Fruit fly (Drosophila melanogaster): Measurements from ENCODE around the gene CG33722.

CG33722 gene

dm6 chr3R:8250166-8250733, 6.4 kb downstream of the CG33722 start, which contains the start of gene mtg (continued):
- TF ChIP-seq ss (GFP tag; optimal IDR thresholded peaks at IDR 0.05), result no peak
- TF ChIP-seq Hr39 (GFP tag; optimal IDR thresholded peaks at IDR 0.05), result no peak
- TF ChIP-seq Sox15 (GFP tag; optimal IDR thresholded peaks at IDR 0.05), result no peak
- TF ChIP-seq Eip78C (GFP tag), result peak; percentile 18
- TF ChIP-seq Smox (GFP tag; optimal IDR thresholded peaks at IDR 0.05), result no peak

dm6 chr3R:8251532-8251931, 7.7 kb downstream of the CG33722 start:
- peak; percentile 91 for TF ChIP-seq Blimp-1 (GFP tag; optimal IDR thresholded peaks at IDR 0.05)
- no peak for TF ChIP-seq CG6854 (GFP tag; optimal IDR thresholded peaks at IDR 0.05)
- TF ChIP-seq CG8119 (GFP tag; IDR thresholded peaks at IDR 0.05), result no peak
- 0 out of 3 replicates have a peak, but pooled peaks have one; percentile 22 for TF ChIP-seq CG6163 (GFP tag; IDR thresholded peaks at IDR 0.05)
- TF ChIP-seq Eip78C (GFP tag), result peak; percentile 37
- no peak for TF ChIP-seq vri (GFP tag; optimal IDR thresholded peaks at IDR 0.05)

DNA sequence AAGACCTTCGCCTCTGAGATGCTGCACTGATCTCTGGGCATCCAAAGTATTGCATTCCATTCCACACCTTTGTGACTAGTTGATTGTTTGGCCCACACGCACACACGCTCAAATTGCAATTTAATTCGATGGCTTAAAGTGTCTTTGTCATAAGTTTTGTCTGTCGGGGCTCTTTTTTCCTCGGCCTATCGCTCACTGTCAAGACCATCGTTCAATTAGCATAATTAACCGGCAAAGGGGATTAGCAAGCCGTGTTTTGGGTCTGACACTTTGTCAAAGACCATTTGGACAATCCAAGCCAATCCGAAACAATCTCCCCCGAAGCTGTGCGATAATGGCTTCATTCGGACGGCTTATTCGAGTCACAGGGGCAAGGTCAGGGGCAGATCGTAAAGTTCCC, 10.5 kb downstream of the CG33722 start:
- TF ChIP-seq cyc (GFP tag; optimal IDR thresholded peaks at IDR 0.05) (no peak), CG15336 (GFP tag; IDR thresholded peaks at IDR 0.05) (no peak), CG31627 (GFP tag; optimal IDR thresholded peaks at IDR 0.05) (no peak), CG4318 (GFP tag; optimal IDR thresholded peaks at IDR 0.05) (no peak), CG6792 (GFP tag; optimal IDR thresholded peaks at IDR 0.05) (no peak), dac (GFP tag; optimal IDR thresholded peaks at IDR 0.05) (no peak)

DNA sequence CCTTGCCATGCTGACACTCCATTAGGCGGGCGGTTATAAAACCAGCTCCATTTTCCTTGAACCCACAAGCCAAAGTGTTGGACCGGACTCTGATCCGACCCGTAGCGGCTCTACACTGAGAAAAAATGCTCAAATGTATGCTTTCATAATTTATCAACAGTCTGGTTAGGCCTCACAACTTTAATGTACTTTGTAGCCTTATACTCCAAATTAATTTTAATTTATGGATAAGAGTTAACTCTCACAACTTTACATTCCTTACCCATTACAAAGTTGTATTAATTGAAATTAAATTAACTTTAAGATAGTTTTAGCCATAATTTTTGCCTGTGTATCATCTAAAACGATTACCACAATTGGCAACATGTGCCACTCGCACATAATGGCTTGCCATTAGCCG, 12.2 kb downstream of the CG33722 start:
- TF ChIP-seq vri (GFP tag; optimal IDR thresholded peaks at IDR 0.05) (no peak), Smox (GFP tag; optimal IDR thresholded peaks at IDR 0.05) (no peak), CG6808 (GFP tag; optimal IDR thresholded peaks at IDR 0.05) (no peak), Ets21C (GFP tag; optimal IDR thresholded peaks at IDR 0.05) (no peak), CG7368 (GFP tag; optimal IDR thresholded peaks at IDR 0.05) (no peak), net (GFP tag; optimal IDR thresholded peaks at IDR 0.05) (no peak), CG6276 (GFP tag; optimal IDR thresholded peaks at IDR 0.05) (peak; percentile 71), CG8319 (GFP tag; optimal IDR thresholded peaks at IDR 0.05) (no peak), cyc (GFP tag; optimal IDR thresholded peaks at IDR 0.05) (no peak), Hr4 (GFP tag; optimal IDR thresholded peaks at IDR 0.05) (peak; percentile 73), spab (GFP tag; optimal IDR thresholded peaks at IDR 0.05) (no peak), lz (GFP tag; optimal IDR thresholded peaks at IDR 0.05) (no peak), eg (GFP tag; IDR thresholded peaks at IDR 0.05) (no peak; the same call in 1 of the 3 replicates), svp (GFP tag) (no peak), Sox102F (GFP tag; optimal IDR thresholded peaks at IDR 0.05) (no peak), pdm3 (GFP tag; optimal IDR thresholded peaks at IDR 0.05) (peak; percentile 40), fkh (GFP tag; optimal IDR thresholded peaks at IDR 0.05) (no peak), CG1621 (tag; optimal IDR thresholded peaks at IDR 0.05) (no peak), topi (GFP tag; optimal IDR thresholded peaks at IDR 0.05) (no peak), CG6792 (GFP tag; optimal IDR thresholded peaks at IDR 0.05) (no peak), CG11902 (GFP tag; optimal IDR thresholded peaks at IDR 0.05) (no peak), achi (GFP tag; optimal IDR thresholded peaks at IDR 0.05) (no peak), CG34406 (GFP tag; optimal IDR thresholded peaks at IDR 0.05) (no peak), Ets96B (tag; optimal IDR thresholded peaks at IDR 0.05) (no peak), esn (GFP tag; optimal IDR thresholded peaks at IDR 0.05) (no peak), fd59A (GFP tag; optimal IDR thresholded peaks at IDR 0.05) (no peak), CG11762 (GFP tag; optimal IDR thresholded peaks at IDR 0.05; ENCODE audit: insufficient read depth) (no peak), Blimp-1 (GFP tag; optimal IDR thresholded peaks at IDR 0.05) (no peak), Hr39 (GFP tag; optimal IDR thresholded peaks at IDR 0.05) (no peak), CG10631 (GFP tag; optimal IDR thresholded peaks at IDR 0.05) (no peak), Hr38 (GFP tag; optimal IDR thresholded peaks at IDR 0.05) (no peak), CG15336 (GFP tag; IDR thresholded peaks at IDR 0.05) (peak; percentile 86), dac (GFP tag; optimal IDR thresholded peaks at IDR 0.05) (peak; percentile 37), Sox14 (GFP tag; optimal IDR thresholded peaks at IDR 0.05) (no peak), CG10669 (GFP tag; optimal IDR thresholded peaks at IDR 0.05) (no peak), Eip75B (GFP tag; optimal IDR thresholded peaks at IDR 0.05) (no peak), CG8632 (GFP tag; optimal IDR thresholded peaks at IDR 0.05) (no peak), CG3919 (GFP tag; optimal IDR thresholded peaks at IDR 0.05) (no peak)

All from whole organism, prepupa.